Worm (Caenorhabditis elegans) whole organism, L1 larva: ENCODE data around the gene cwf-19L2.

Experiments used
- C16A3.4 ChIP-seq: fragments of 150-350 bp; optimal IDR thresholded peaks from 2 replicates; lab custom pipeline; 2014; ENCODE audit warnings: missing biosample characterization, missing genetic modification characterization
- fos-1 ChIP-seq: fragments of 150-350 bp; optimal IDR thresholded peaks from 2 replicates; lab custom pipeline; 2014; ENCODE audit warnings: missing biosample characterization, missing genetic modification characterization
- hlh-17 ChIP-seq: fragments of 200-800 bp; sonication (Bioruptor generic); optimal IDR thresholded peaks from 2 replicates; lab custom pipeline; 2018; ENCODE audit warnings: missing genetic modification characterization, mild to moderate bottlenecking, missing compliant biosample characterization, moderate library complexity, borderline replicate concordance
- mdl-1 ChIP-seq, 2 experiments: fragments of 150-350 bp; optimal IDR thresholded peaks; 2 replicates each; lab custom pipeline; 2014 to 2017; ENCODE audit warnings: missing biosample characterization in 2 of 2, missing genetic modification characterization in 2 of 2, inconsistent platforms in 1 of 2
- pqm-1 ChIP-seq: sonication (generic microtip); optimal IDR thresholded peaks from 3 replicates; lab custom pipeline; 2017; ENCODE audit warnings: missing biosample characterization, missing genetic modification characterization

- TF ChIP-seq pqm-1 (tag; lab: Kevin White, UChicago) (no peak), hlh-17 (GFP tag; lab: Kevin White, UChicago) (no peak), C16A3.4 (tag; lab: Kevin White, UChicago) (no peak), mdl-1 (tag; optimal IDR thresholded peaks at IDR 0.05; lab: Kevin White, UChicago) (no peak), fos-1 (tag; lab: Kevin White, UChicago) (no peak)
Observed at ce11 chrIII:7322018-7322417, 28.6 kb downstream of the cwf-19L2 start.
